Fruit fly (Drosophila melanogaster): Measurements from ENCODE around the gene ssx.
A peak's percentile ranks its signal among the peaks of the same experiment; 100 is the strongest.

Gene ssx

DNA sequence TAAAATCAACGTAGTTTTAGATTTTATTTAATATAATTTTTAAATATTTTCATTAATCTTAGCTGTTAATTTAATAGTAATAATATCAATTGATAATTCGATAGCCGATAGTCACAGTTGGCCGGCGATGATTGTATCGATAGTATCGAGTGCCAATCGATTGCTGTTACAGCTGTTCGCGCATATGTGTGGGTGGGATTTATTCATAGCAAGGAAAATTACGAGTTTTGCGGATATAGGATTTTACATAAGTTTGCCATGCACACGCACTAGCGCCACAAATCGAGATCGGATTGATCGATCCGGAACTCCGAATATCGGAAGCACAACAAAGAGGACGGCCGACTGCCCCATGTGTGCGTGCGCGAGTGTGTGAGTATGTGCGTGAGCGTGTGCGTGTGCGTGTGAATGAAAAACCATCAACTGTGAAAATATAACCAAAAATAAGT lies 28.4 kb upstream of the ssx start, which contains the start of gene Naa30A (continued):
- TF ChIP-seq CG6854 (GFP tag; optimal IDR thresholded peaks at IDR 0.05) (no peak), inv (GFP tag; IDR thresholded peaks at IDR 0.05; ENCODE audit: partially characterized antibody) (peak; percentile 93), CG11093 (GFP tag; IDR thresholded peaks at IDR 0.05) (no peak), Max (GFP tag; optimal IDR thresholded peaks at IDR 0.05) (peak; percentile 36), CG8765 (GFP tag; IDR thresholded peaks at IDR 0.05) (no peak), H15 (GFP tag; IDR thresholded peaks at IDR 0.05) (no peak), CG10147 (GFP tag; optimal IDR thresholded peaks at IDR 0.05) (no peak), CG4404 (GFP tag; IDR thresholded peaks at IDR 0.05) (no peak), HLH54F (GFP tag; optimal IDR thresholded peaks at IDR 0.05) (no peak), btn (GFP tag; optimal IDR thresholded peaks at IDR 0.05) (no peak), mld (GFP tag; IDR thresholded peaks at IDR 0.05; ENCODE audit: partially characterized antibody) (peak; percentile 97), CG13287 (GFP tag; IDR thresholded peaks at IDR 0.05; ENCODE audit: partially characterized antibody) (peak; percentile 96), rib (GFP tag; IDR thresholded peaks at IDR 0.05) (no peak), sd (tag; optimal IDR thresholded peaks at IDR 0.05) (no peak), Hr3 (GFP tag; optimal IDR thresholded peaks at IDR 0.05) (no peak), CG18764 (GFP tag; optimal IDR thresholded peaks at IDR 0.05) (no peak), Rx (GFP tag; IDR thresholded peaks at IDR 0.05) (no peak), Scr (GFP tag; IDR thresholded peaks at IDR 0.05; ENCODE audit: partially characterized antibody) (peak; percentile 96), Nf-YA (GFP tag; IDR thresholded peaks at IDR 0.05) (no peak), CG3726 (GFP tag; IDR thresholded peaks at IDR 0.05) (no peak), CG1832 (GFP tag; optimal IDR thresholded peaks at IDR 0.05) (no peak), C15 (GFP tag; IDR thresholded peaks at IDR 0.05) (no peak), vnd (GFP tag; IDR thresholded peaks at IDR 0.05; ENCODE audit: partially characterized antibody) (peak; percentile 96), esg (GFP tag; conservative IDR thresholded peaks at IDR 0.05) (no peak), gro (GFP tag; optimal IDR thresholded peaks at IDR 0.05) (no peak), B-H2 (GFP tag; optimal IDR thresholded peaks at IDR 0.05) (peak; percentile 15), CG2678 (tag; optimal IDR thresholded peaks at IDR 0.05) (peak; percentile 18), CG12769 (tag; optimal IDR thresholded peaks at IDR 0.05) (no peak), CG3163 (GFP tag; optimal IDR thresholded peaks at IDR 0.05) (no peak), dati (GFP tag; IDR thresholded peaks at IDR 0.05) (no peak), CG7357 (GFP tag; IDR thresholded peaks at IDR 0.05) (no peak), zen2 (GFP tag; IDR thresholded peaks at IDR 0.05; ENCODE audit: partially characterized antibody) (peak; percentile 87), CG4360 (GFP tag; IDR thresholded peaks at IDR 0.05) (no peak), CG7556 (GFP tag; optimal IDR thresholded peaks at IDR 0.05) (no peak), Stat92E (GFP tag; optimal IDR thresholded peaks at IDR 0.05) (no peak), CG43689 (GFP tag; IDR thresholded peaks at IDR 0.05) (no peak), peb (GFP tag; IDR thresholded peaks at IDR 0.05) (no peak), CG33213 (GFP tag; optimal IDR thresholded peaks at IDR 0.05) (no peak), Adf1 (GFP tag; IDR thresholded peaks at IDR 0.05) (no peak), Med (GFP tag) (peak; percentile 48), Bdp1 (GFP tag; optimal IDR thresholded peaks at IDR 0.05) (no peak), CG12942 (GFP tag; optimal IDR thresholded peaks at IDR 0.05) (no peak), CG15073 (GFP tag; optimal IDR thresholded peaks at IDR 0.05) (no peak), insv (GFP tag; optimal IDR thresholded peaks at IDR 0.05) (no peak), CG14667 (GFP tag; IDR thresholded peaks at IDR 0.05) (no peak), ato (GFP tag; IDR thresholded peaks at IDR 0.05; ENCODE audit: partially characterized antibody) (peak; percentile 94), CkIIα-i1 (GFP tag; IDR thresholded peaks at IDR 0.05) (no peak), Poxn (GFP tag; IDR thresholded peaks at IDR 0.05) (no peak), otp (GFP tag; IDR thresholded peaks at IDR 0.05) (no peak), wdn (GFP tag; IDR thresholded peaks at IDR 0.05) (no peak), Ravus (GFP tag; IDR thresholded peaks at IDR 0.05) (no peak), Tbp (GFP tag; optimal IDR thresholded peaks at IDR 0.05) (no peak)

All from whole organism, embryonic.